Worm (Caenorhabditis elegans): Measurements from ENCODE around the gene str-16.

- no peak for TF ChIP-seq ama-1 (optimal IDR thresholded peaks at IDR 0.05)
- TF ChIP-seq Y55F3AM.14 (GFP tag; optimal IDR thresholded peaks at IDR 0.05): no peak
Measured at ce11 chrV:3200323-3200722, 36.4 kb upstream of the str-16 start, which contains the start of gene K08D9.4.
